Worm (Caenorhabditis elegans) whole organism, young adult: ENCODE data around the gene C01B10.44.
A peak's percentile ranks its signal among the peaks of the same experiment; 100 is the strongest.

Experiments used
- F57C9.4 ChIP-seq: sonication (generic microtip); optimal IDR thresholded peaks from 2 replicates; lab custom pipeline; 2017; ENCODE audit warnings: mild to moderate bottlenecking, missing genetic modification characterization, missing compliant biosample characterization
- atf-7 ChIP-seq: sonication (generic microtip); optimal IDR thresholded peaks from 2 replicates; lab custom pipeline; 2017; ENCODE audit warnings: mild to moderate bottlenecking, missing genetic modification characterization, missing compliant biosample characterization
- ceh-91 ChIP-seq: fragments of 200-800 bp; sonication (Bioruptor generic); IDR thresholded peaks from 2 replicates; pipeline ENCODE4 v1.3.6; 2022; ENCODE audit warnings: missing genetic modification reagents, missing genetic modification characterization, missing compliant biosample characterization
- efl-1 ChIP-seq: fragments of 150-350 bp; optimal IDR thresholded peaks from 2 replicates; lab custom pipeline; 2014; ENCODE audit warnings: missing biosample characterization, missing genetic modification reagents, missing genetic modification characterization
- egl-18 ChIP-seq: fragments of 200-800 bp; sonication (Bioruptor generic); IDR thresholded peaks from 2 replicates; pipeline ENCODE4 v1.3.6; 2022; ENCODE audit warnings: missing genetic modification reagents, missing genetic modification characterization, missing compliant biosample characterization
- hmg-1.2 ChIP-seq: fragments of 200-800 bp; sonication (Bioruptor generic); IDR thresholded peaks from 2 replicates; pipeline ENCODE4 v1.3.6; 2022; ENCODE audit warnings: missing genetic modification reagents, missing genetic modification characterization, missing compliant biosample characterization
- lag-1 ChIP-seq: fragments of 200-800 bp; sonication (Bioruptor generic); IDR thresholded peaks from 2 replicates; pipeline ENCODE4 v1.3.6; 2022; ENCODE audit warnings: missing genetic modification reagents, missing genetic modification characterization, missing compliant biosample characterization

DNA sequence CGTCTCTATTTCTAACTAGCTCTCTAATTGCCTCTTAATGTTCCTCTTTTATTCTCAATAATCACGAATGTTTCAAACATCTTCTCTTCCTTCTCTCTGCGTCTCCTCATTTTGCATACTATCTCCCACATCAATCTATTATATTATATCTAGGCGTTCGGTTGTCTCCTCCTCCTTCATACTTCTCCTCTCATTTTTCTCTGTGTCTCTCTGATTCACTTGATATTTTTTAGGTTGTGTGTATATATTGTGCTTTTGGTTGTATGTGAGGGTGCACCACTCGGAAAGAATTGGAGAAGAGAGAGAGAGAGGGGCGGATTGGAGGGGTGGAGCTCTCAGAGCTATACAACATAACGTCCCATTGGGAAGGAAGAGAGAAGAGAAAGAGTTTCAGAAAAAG is 25.1 kb downstream of the C01B10.44 start:
- TF ChIP-seq egl-18 (GFP tag; lab: Robert Waterston, UW) = no peak
- no peak for TF ChIP-seq F57C9.4
- no peak for TF ChIP-seq atf-7 (tag; lab: Kevin White, UChicago)
- no peak for TF ChIP-seq lag-1 (GFP tag; lab: Robert Waterston, UW)
- no peak for TF ChIP-seq ceh-91 (GFP tag; lab: Robert Waterston, UW)
- TF ChIP-seq hmg-1.2 (GFP tag; lab: Robert Waterston, UW) = peak; percentile 77
- TF ChIP-seq efl-1 (GFP tag; lab: Kevin White, UChicago) = no peak
